Fruit fly (Drosophila melanogaster): ENCODE data around the gene Msp300.

Msp300 gene

DNA sequence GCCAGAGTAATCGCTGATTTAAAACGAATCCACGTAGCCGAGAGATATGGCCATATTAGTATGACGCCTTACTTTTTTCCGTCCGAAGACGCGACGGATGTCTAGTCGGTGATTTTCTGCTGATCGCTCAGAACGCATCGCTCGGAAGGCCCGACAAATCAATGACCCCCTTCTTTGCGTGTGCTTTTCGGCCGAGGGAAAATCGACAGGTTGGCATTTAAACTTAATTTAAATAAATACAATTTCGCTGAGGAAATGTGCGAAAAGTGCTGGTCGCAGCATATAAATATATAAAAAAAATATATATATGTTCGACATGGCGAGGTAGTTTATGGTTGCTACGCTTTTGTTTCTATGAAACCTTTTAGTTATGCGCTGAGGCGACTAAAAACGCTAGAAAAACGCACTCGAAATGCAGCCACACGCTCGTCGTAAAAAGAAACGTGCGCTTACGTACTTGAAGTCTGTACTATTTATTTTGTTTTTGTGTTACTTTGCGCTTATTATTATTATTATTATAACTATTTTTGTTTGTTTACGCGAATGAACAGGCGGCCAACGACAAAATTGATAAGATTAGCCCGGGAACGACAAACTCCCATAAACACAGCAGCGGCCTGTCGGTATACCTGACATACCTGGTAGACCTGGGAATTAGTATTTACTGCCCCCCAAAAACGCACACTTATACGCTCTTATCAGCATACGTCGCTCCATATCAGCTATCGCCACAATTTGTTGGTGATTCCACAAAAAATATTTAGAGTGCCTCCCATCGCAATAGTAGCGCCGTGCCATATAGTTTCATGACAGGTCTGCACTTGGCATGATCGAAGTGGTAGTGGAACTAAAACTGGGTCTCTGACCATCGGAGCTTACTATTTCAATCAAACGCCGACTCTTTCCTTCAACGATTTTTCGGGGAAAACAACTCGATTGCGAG is 132.6 kb downstream of the Msp300 start (continued):
- TF ChIP-seq eve (GFP tag; optimal IDR thresholded peaks at IDR 0.05), result peak in 1 of 2 experiments; percentile 1
- TF ChIP-seq Atf6 (GFP tag; IDR thresholded peaks at IDR 0.05), result no peak
- TF ChIP-seq tup (GFP tag; optimal IDR thresholded peaks at IDR 0.05), result no peak
- TF ChIP-seq Hand (GFP tag; optimal IDR thresholded peaks at IDR 0.05), result no peak
- peak; percentile 15 for TF ChIP-seq CG13894 (tag; optimal IDR thresholded peaks at IDR 0.05)
- TF ChIP-seq Drgx (GFP tag; IDR thresholded peaks at IDR 0.05), result no peak
- no peak for TF ChIP-seq CG15479 (GFP tag; optimal IDR thresholded peaks at IDR 0.05)
- no peak for TF ChIP-seq CG1603 (tag; optimal IDR thresholded peaks at IDR 0.05)
- peak; percentile 64 for TF ChIP-seq grn (GFP tag; optimal IDR thresholded peaks at IDR 0.05)
- TF ChIP-seq ara (GFP tag; IDR thresholded peaks at IDR 0.05), result no peak
- peak; percentile 48 for TF ChIP-seq HmgZ (tag; optimal IDR thresholded peaks at IDR 0.05)
- no peak for TF ChIP-seq Antp (GFP tag; optimal IDR thresholded peaks at IDR 0.05)
- no peak for TF ChIP-seq Mes4 (GFP tag; optimal IDR thresholded peaks at IDR 0.05)
- no peak for TF ChIP-seq Opbp (GFP tag; IDR thresholded peaks at IDR 0.05; ENCODE audit: partially characterized antibody)
- TF ChIP-seq Eip74EF (GFP tag; optimal IDR thresholded peaks at IDR 0.05), result no peak
- no peak for TF ChIP-seq sr (GFP tag; IDR thresholded peaks at IDR 0.05)
- TF ChIP-seq CG11723 (GFP tag; optimal IDR thresholded peaks at IDR 0.05), result no peak
- TF ChIP-seq CG10543 (GFP tag; optimal IDR thresholded peaks at IDR 0.05), result peak; percentile 93
- peak; percentile 45 for TF ChIP-seq BtbVII (GFP tag; optimal IDR thresholded peaks at IDR 0.05)
- TF ChIP-seq CG14965 (GFP tag; optimal IDR thresholded peaks at IDR 0.05; ENCODE audit: borderline replicate concordance), result no peak
- peak; percentile 43 for TF ChIP-seq CG2678 (tag; optimal IDR thresholded peaks at IDR 0.05)
- TF ChIP-seq lab (GFP tag; optimal IDR thresholded peaks at IDR 0.05), result peak; percentile 71
- TF ChIP-seq CG13287 (GFP tag; IDR thresholded peaks at IDR 0.05; ENCODE audit: partially characterized antibody), result no peak
- TF ChIP-seq Atf-2 (GFP tag; optimal IDR thresholded peaks at IDR 0.05), result no peak
- no peak for TF ChIP-seq CG1647 (GFP tag; optimal IDR thresholded peaks at IDR 0.05)
- no peak for TF ChIP-seq CG7271 (tag; optimal IDR thresholded peaks at IDR 0.05)
- TF ChIP-seq tin (GFP tag; optimal IDR thresholded peaks at IDR 0.05), result no peak
- no peak for TF ChIP-seq crol (GFP tag; IDR thresholded peaks at IDR 0.05)
- no peak for TF ChIP-seq CG17328 (GFP tag; IDR thresholded peaks at IDR 0.05)
- no peak for TF ChIP-seq nau (GFP tag; optimal IDR thresholded peaks at IDR 0.05)
- TF ChIP-seq YL-1 (GFP tag; optimal IDR thresholded peaks at IDR 0.05), result no peak
- TF ChIP-seq CG8089 (GFP tag; optimal IDR thresholded peaks at IDR 0.05), result no peak
- no peak for TF ChIP-seq luna (GFP tag; optimal IDR thresholded peaks at IDR 0.05)
- TF ChIP-seq cad (GFP tag; optimal IDR thresholded peaks at IDR 0.05), result no peak
- peak; percentile 38 for TF ChIP-seq CG13296 (GFP tag; optimal IDR thresholded peaks at IDR 0.05)
- TF ChIP-seq dimm (GFP tag; IDR thresholded peaks at IDR 0.05), result no peak
- peak; percentile 16; the same call in 1 of the 2 replicates for TF ChIP-seq rib (GFP tag; IDR thresholded peaks at IDR 0.05)
- TF ChIP-seq CG8388 (GFP tag; optimal IDR thresholded peaks at IDR 0.05), result no peak
- TF ChIP-seq D (optimal IDR thresholded peaks at IDR 0.05), result peak; percentile 56
- no peak for TF ChIP-seq D (GFP tag; optimal IDR thresholded peaks at IDR 0.05)
- 0 out of 2 replicates have a peak, but pooled peaks have one; percentile 5 for TF ChIP-seq H2.0 (GFP tag; IDR thresholded peaks at IDR 0.05)
- no peak for TF ChIP-seq psq (GFP tag; optimal IDR thresholded peaks at IDR 0.05)
- no peak for TF ChIP-seq Gsc (GFP tag; IDR thresholded peaks at IDR 0.05)
- no peak for TF ChIP-seq Xbp1 (GFP tag; optimal IDR thresholded peaks at IDR 0.05)
- TF ChIP-seq CG12236 (GFP tag; optimal IDR thresholded peaks at IDR 0.05), result no peak
- no peak for TF ChIP-seq CG12744 (GFP tag; optimal IDR thresholded peaks at IDR 0.05)
- TF ChIP-seq CG6654 (GFP tag; optimal IDR thresholded peaks at IDR 0.05), result no peak
- no peak for TF ChIP-seq CG3726 (GFP tag; IDR thresholded peaks at IDR 0.05)
- TF ChIP-seq CG17361 (GFP tag; IDR thresholded peaks at IDR 0.05), result no peak

All from whole organism, embryonic.